Worm (Caenorhabditis elegans): Measurements from ENCODE around the gene C05D11.8.

C05D11.8 gene

ce11 chrIII:6444335-6444734 lies 17.2 kb upstream of the C05D11.8 start, which contains the start of gene C05D11.13 (continued):
- TF ChIP-seq elt-3 (tag; optimal IDR thresholded peaks at IDR 0.05) (peak in 1 of 6 experiments; percentile 16), ces-1 (GFP tag; optimal IDR thresholded peaks at IDR 0.05) (no peak), alr-1 (tag; optimal IDR thresholded peaks at IDR 0.05; ENCODE audit: borderline replicate concordance) (no peak), nhr-77 (tag; optimal IDR thresholded peaks at IDR 0.05) (no peak), sox-4 (tag; optimal IDR thresholded peaks at IDR 0.05) (no peak), lin-14 (GFP tag; optimal IDR thresholded peaks at IDR 0.05) (peak; percentile 62), snu-23 (GFP tag; optimal IDR thresholded peaks at IDR 0.05) (peak; percentile 56), fkh-8 (tag; optimal IDR thresholded peaks at IDR 0.05) (no peak), nhr-90 (tag; optimal IDR thresholded peaks at IDR 0.05; ENCODE audit: poor library complexity) (no peak), C04F5.9 (tag; optimal IDR thresholded peaks at IDR 0.05) (no peak), blmp-1 (tag; optimal IDR thresholded peaks at IDR 0.05) (peak; percentile 53), ztf-4 (tag; optimal IDR thresholded peaks at IDR 0.05) (no peak), nhr-12 (tag; optimal IDR thresholded peaks at IDR 0.05) (no peak), snpc-4 (tag; optimal IDR thresholded peaks at IDR 0.05) (no peak)

DNA sequence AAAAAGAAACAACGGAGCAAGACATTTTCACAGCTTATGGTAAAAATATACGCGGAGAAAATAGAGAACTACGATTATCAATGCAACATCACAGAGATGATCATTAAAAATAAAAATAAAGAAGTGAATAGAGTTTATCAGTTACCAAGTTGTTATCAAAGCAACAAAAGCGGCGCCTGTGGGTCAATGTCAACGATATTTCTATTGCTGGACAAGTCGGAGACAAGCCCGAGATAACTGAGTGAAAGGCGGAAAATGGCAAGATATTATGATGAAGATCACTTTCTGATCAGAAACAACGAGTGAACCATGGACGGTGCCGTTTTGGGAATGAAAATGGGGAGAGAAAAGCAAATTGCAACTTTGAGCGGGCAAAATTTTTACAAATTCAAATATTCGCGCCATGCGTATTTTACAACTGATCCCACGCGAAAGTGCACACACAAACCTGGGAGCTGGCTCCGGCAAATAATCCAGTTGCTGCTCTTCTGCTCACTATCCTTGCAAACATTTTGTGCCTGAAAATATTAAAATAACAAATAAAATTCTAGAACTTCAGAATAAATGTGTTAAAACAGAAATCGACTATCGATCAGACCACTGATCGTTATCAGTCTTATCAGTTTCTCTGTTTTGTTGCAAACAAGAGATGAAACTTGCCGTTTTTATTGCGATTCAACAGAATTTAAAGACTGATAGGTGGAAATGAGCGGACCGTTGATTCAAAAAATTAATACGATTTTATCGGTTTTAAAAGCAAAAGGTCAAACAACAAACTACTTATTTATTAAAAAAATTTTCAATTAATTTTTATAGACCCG lies 15.4 kb upstream of the C05D11.8 start, which contains the start of gene mel-32:
mel-32 (minus strand) TSS at position 696 of the 821 bp plus-strand sequence.
- TF ChIP-seq mab-9 (GFP tag; IDR thresholded peaks at IDR 0.05) (no peak), efl-3 (GFP tag; optimal IDR thresholded peaks at IDR 0.05) (no peak), egl-13 (tag; optimal IDR thresholded peaks at IDR 0.05) (no peak), snu-23 (GFP tag; optimal IDR thresholded peaks at IDR 0.05) (peak; percentile 26), fos-1 (tag; optimal IDR thresholded peaks at IDR 0.05) (no peak), C04F5.9 (tag; optimal IDR thresholded peaks at IDR 0.05) (no peak), egl-27 (tag; optimal IDR thresholded peaks at IDR 0.05) (no peak), nhr-84 (tag; optimal IDR thresholded peaks at IDR 0.05) (no peak), sox-4 (tag; optimal IDR thresholded peaks at IDR 0.05) (no peak), unc-86 (tag; optimal IDR thresholded peaks at IDR 0.05) (no peak), nhr-71 (tag; optimal IDR thresholded peaks at IDR 0.05) (peak; percentile 41), lin-15B (tag; optimal IDR thresholded peaks at IDR 0.05) (no peak), lin-13 (GFP tag; optimal IDR thresholded peaks at IDR 0.05) (peak; percentile 1), aha-1 (tag; optimal IDR thresholded peaks at IDR 0.05) (no peak), nhr-76 (tag; optimal IDR thresholded peaks at IDR 0.05) (no peak), nhr-19 (GFP tag; conservative IDR thresholded peaks at IDR 0.05) (peak; percentile 38), tbx-2 (tag; optimal IDR thresholded peaks at IDR 0.05) (no peak), hpl-2 (GFP tag; optimal IDR thresholded peaks at IDR 0.05) (no peak), vab-15 (tag; optimal IDR thresholded peaks at IDR 0.05) (no peak), lin-39 (tag; optimal IDR thresholded peaks at IDR 0.05) (no peak), blmp-1 (tag; optimal IDR thresholded peaks at IDR 0.05) (peak; percentile 84), zag-1 (tag; optimal IDR thresholded peaks at IDR 0.05) (no peak), lir-3 (tag; optimal IDR thresholded peaks at IDR 0.05; ENCODE audit: poor library complexity) (no peak), hlh-4 (tag; optimal IDR thresholded peaks at IDR 0.05) (no peak), ces-1 (GFP tag; optimal IDR thresholded peaks at IDR 0.05) (no peak), ztf-11 (tag; optimal IDR thresholded peaks at IDR 0.05) (no peak), C16A3.4 (tag; optimal IDR thresholded peaks at IDR 0.05) (no peak), F16B12.6 (tag; optimal IDR thresholded peaks at IDR 0.05) (peak; percentile 76), lin-14 (GFP tag; optimal IDR thresholded peaks at IDR 0.05) (no peak), unc-130 (tag; optimal IDR thresholded peaks at IDR 0.05) (no peak), isw-1 (GFP tag; IDR thresholded peaks at IDR 0.05) (no peak), nhr-85 (tag) (peak; percentile 12), ceh-90 (tag; optimal IDR thresholded peaks at IDR 0.05) (no peak), swsn-7 (tag; optimal IDR thresholded peaks at IDR 0.05) (no peak), pag-3 (tag; optimal IDR thresholded peaks at IDR 0.05; ENCODE audit: borderline replicate concordance, insufficient read depth) (no peak), mef-2 (tag; optimal IDR thresholded peaks at IDR 0.05) (no peak), irx-1 (tag; optimal IDR thresholded peaks at IDR 0.05) (no peak), dsc-1 (tag; optimal IDR thresholded peaks at IDR 0.05) (no peak), fkh-8 (tag; optimal IDR thresholded peaks at IDR 0.05) (no peak), fkh-4 (tag; optimal IDR thresholded peaks at IDR 0.05; ENCODE audit: borderline replicate concordance) (no peak), nhr-77 (tag; optimal IDR thresholded peaks at IDR 0.05) (no peak), jun-1 (tag; optimal IDR thresholded peaks at IDR 0.05) (no peak), ztf-4 (tag; optimal IDR thresholded peaks at IDR 0.05) (no peak), rnt-1 (tag; optimal IDR thresholded peaks at IDR 0.05) (peak; percentile 37)

Measured in whole organism, L1 larva.